Worm (Caenorhabditis elegans) whole organism, young adult: ENCODE results near the gene B0361.9.
"Not testable (repeated sequence)": the region's sequence is repeated elsewhere in the genome, so short reads cannot be mapped to it uniquely, and the experiment has no call there.

Experiments
- B0336.3 ChIP-seq: fragments of 200-800 bp; sonication (Bioruptor generic); IDR thresholded peaks from 2 replicates; pipeline ENCODE4 v1.3.6; 2022; ENCODE audit warnings: missing genetic modification characterization, missing compliant biosample characterization
- D2030.7 ChIP-seq: fragments of 200-800 bp; sonication (Bioruptor generic); IDR thresholded peaks from 2 replicates; pipeline ENCODE4 v1.3.6; 2022; ENCODE audit warnings: missing genetic modification reagents, missing genetic modification characterization, missing compliant biosample characterization
- F39B2.1 ChIP-seq: fragments of 200-800 bp; sonication (Bioruptor generic); IDR thresholded peaks from 2 replicates; pipeline ENCODE4 v1.3.6; 2022; ENCODE audit warnings: missing genetic modification reagents, missing genetic modification characterization, missing compliant biosample characterization
- F52B5.7 ChIP-seq: sonication (generic microtip); optimal IDR thresholded peaks from 2 replicates; lab custom pipeline; 2016; ENCODE audit warnings: mild to moderate bottlenecking, missing genetic modification characterization, missing compliant biosample characterization
- F57A8.1 ChIP-seq: fragments of 200-800 bp; sonication (Bioruptor generic); optimal IDR thresholded peaks from 2 replicates; lab custom pipeline; 2018; ENCODE audit warnings: mild to moderate bottlenecking, missing genetic modification characterization, moderate library complexity, missing compliant biosample characterization
- F57C9.4 ChIP-seq: sonication (generic microtip); optimal IDR thresholded peaks from 2 replicates; lab custom pipeline; 2017; ENCODE audit warnings: mild to moderate bottlenecking, missing genetic modification characterization, missing compliant biosample characterization
- Y53G8AR.9 ChIP-seq: fragments of 200-800 bp; sonication (Bioruptor generic); conservative IDR thresholded peaks from 2 replicates; pipeline ENCODE4 v1.3.6; 2022; ENCODE audit warnings: missing genetic modification reagents, missing genetic modification characterization, missing compliant biosample characterization
- Y56A3A.18 ChIP-seq: fragments of 200-800 bp; sonication (Bioruptor generic); IDR thresholded peaks from 2 replicates; pipeline ENCODE4 v1.3.6; 2022; ENCODE audit warnings: missing genetic modification reagents, missing genetic modification characterization, missing compliant biosample characterization
- Y79H2A.3 ChIP-seq: fragments of 200-800 bp; sonication (Bioruptor generic); conservative IDR thresholded peaks from 2 replicates; pipeline ENCODE4 v1.3.6; 2022; ENCODE audit warnings: missing genetic modification reagents, missing genetic modification characterization, missing compliant biosample characterization
- Y95B8A.8 ChIP-seq: fragments of 200-800 bp; sonication (Bioruptor generic); IDR thresholded peaks from 2 replicates; pipeline ENCODE4 v1.3.6; 2022; ENCODE audit warnings: missing genetic modification reagents, missing genetic modification characterization, missing compliant biosample characterization
- aptf-3 ChIP-seq: fragments of 200-800 bp; sonication (Bioruptor generic); IDR thresholded peaks from 2 replicates; pipeline ENCODE4 v1.3.6; 2022; ENCODE audit warnings: missing genetic modification characterization, missing compliant biosample characterization
- attf-6 ChIP-seq: fragments of 200-800 bp; sonication (Bioruptor generic); IDR thresholded peaks from 2 replicates; pipeline ENCODE4 v1.3.6; 2022; ENCODE audit warnings: missing genetic modification reagents, missing genetic modification characterization, missing compliant biosample characterization
- cebp-1 ChIP-seq, 2 experiments: fragments of 200-800 bp in 1 of 2; sonication (Bioruptor generic) in 1 of 2; sonication (generic microtip) in 1 of 2; IDR thresholded peaks in 1 of 2; optimal IDR thresholded peaks in 1 of 2; 2 replicates each; pipeline versions ENCODE4 v1.3.6 to Lab custom; 2017 to 2022; ENCODE audit warnings: missing compliant biosample characterization in 2 of 2, missing genetic modification characterization in 2 of 2, mild to moderate bottlenecking in 1 of 2, missing genetic modification reagents in 1 of 2, moderate library complexity in 1 of 2
- dpl-1 ChIP-seq: fragments of 150-350 bp; optimal IDR thresholded peaks from 2 replicates; lab custom pipeline; 2014; ENCODE audit warnings: missing biosample characterization, missing genetic modification reagents, missing genetic modification characterization
- ekl-4 ChIP-seq: fragments of 200-800 bp; sonication (Bioruptor generic); IDR thresholded peaks from 2 replicates; pipeline ENCODE4 v1.3.6; 2022; ENCODE audit warnings: missing genetic modification reagents, missing genetic modification characterization, missing compliant biosample characterization
- hlh-12 ChIP-seq: sonication (generic microtip); optimal IDR thresholded peaks from 2 replicates; lab custom pipeline; 2016; ENCODE audit warnings: missing genetic modification characterization, missing compliant biosample characterization
- hmg-1.2 ChIP-seq: fragments of 200-800 bp; sonication (Bioruptor generic); IDR thresholded peaks from 2 replicates; pipeline ENCODE4 v1.3.6; 2022; ENCODE audit warnings: missing genetic modification reagents, missing genetic modification characterization, missing compliant biosample characterization
- hrde-1 ChIP-seq: sonication (generic microtip); optimal IDR thresholded peaks from 2 replicates; lab custom pipeline; 2016; ENCODE audit warnings: missing genetic modification characterization, mild to moderate bottlenecking, missing compliant biosample characterization, moderate library complexity, missing genotype, missing genetic modification reagents, borderline replicate concordance
- let-607 ChIP-seq, 2 experiments: fragments of 200-800 bp in 1 of 2; sonication (Bioruptor generic) in 1 of 2; sonication (generic microtip) in 1 of 2; optimal IDR thresholded peaks; 2 replicates each; lab custom pipeline; 2016 to 2018; ENCODE audit warnings: mild to moderate bottlenecking in 2 of 2, missing compliant biosample characterization in 2 of 2, missing genetic modification characterization in 2 of 2, moderate library complexity in 2 of 2, missing genotype in 1 of 2
- lin-54 ChIP-seq: fragments of 200-800 bp; sonication (Bioruptor generic); optimal IDR thresholded peaks from 2 replicates; lab custom pipeline; 2018; ENCODE audit warnings: mild to moderate bottlenecking, missing genetic modification characterization, missing compliant biosample characterization
- lsl-1 ChIP-seq: fragments of 200-800 bp; sonication (Bioruptor generic); optimal IDR thresholded peaks from 2 replicates; lab custom pipeline; 2018; ENCODE audit warnings: mild to moderate bottlenecking, missing genetic modification characterization, moderate library complexity, missing compliant biosample characterization
- madf-10 ChIP-seq: sonication (generic microtip); optimal IDR thresholded peaks from 2 replicates; lab custom pipeline; 2016; ENCODE audit warnings: mild to moderate bottlenecking, missing genetic modification characterization, missing compliant biosample characterization
- mcd-1 ChIP-seq: fragments of 200-800 bp; sonication (Bioruptor generic); IDR thresholded peaks from 2 replicates; pipeline ENCODE4 v1.3.6; 2022; ENCODE audit warnings: missing genetic modification reagents, missing genetic modification characterization, missing compliant biosample characterization
- mel-28 ChIP-seq: sonication (generic microtip); optimal IDR thresholded peaks from 2 replicates; lab custom pipeline; 2016; ENCODE audit warnings: borderline replicate concordance, mild to moderate bottlenecking, missing genetic modification characterization, missing compliant biosample characterization
- mes-4 ChIP-seq: sonication (generic microtip); optimal IDR thresholded peaks from 2 replicates; lab custom pipeline; 2016; ENCODE audit warnings: missing genotype, missing genetic modification characterization, missing compliant biosample characterization
- nfyb-1 ChIP-seq: fragments of 200-800 bp; sonication (Bioruptor generic); IDR thresholded peaks from 2 replicates; pipeline ENCODE4 v1.3.6; 2022; ENCODE audit warnings: missing genetic modification reagents, missing genetic modification characterization, missing compliant biosample characterization
- nhr-80 ChIP-seq: sonication (generic microtip); optimal IDR thresholded peaks from 2 replicates; lab custom pipeline; 2016; ENCODE audit warnings: missing genetic modification characterization, missing compliant biosample characterization
- pbrm-1 ChIP-seq: fragments of 200-800 bp; sonication (Bioruptor generic); IDR thresholded peaks from 2 replicates; pipeline ENCODE4 v1.3.6; 2022; ENCODE audit warnings: missing genetic modification reagents, missing genetic modification characterization, missing compliant biosample characterization
- rec-8 ChIP-seq, 2 experiments: sonication (generic microtip); optimal IDR thresholded peaks; 2 replicates each; lab custom pipeline; 2016; ENCODE audit warnings: mild to moderate bottlenecking in 2 of 2, missing genetic modification characterization in 2 of 2, missing genetic modification reagents in 2 of 2, missing genotype in 2 of 2, missing biosample characterization in 1 of 2, missing compliant biosample characterization in 1 of 2, moderate library complexity in 1 of 2
- snpc-1.1 ChIP-seq: sonication (generic microtip); optimal IDR thresholded peaks from 2 replicates; lab custom pipeline; 2017; ENCODE audit warnings: missing genetic modification characterization, mild to moderate bottlenecking, missing compliant biosample characterization, antibody characterized with exemption, moderate library complexity, missing genotype, missing genetic modification reagents; ENCODE audit not compliant: insufficient read depth
- snpc-1.3 ChIP-seq: sonication (generic microtip); optimal IDR thresholded peaks from 2 replicates; lab custom pipeline; 2017; ENCODE audit warnings: missing genetic modification characterization, mild to moderate bottlenecking, missing compliant biosample characterization, antibody characterized with exemption, moderate library complexity, missing genotype, missing genetic modification reagents; ENCODE audit not compliant: insufficient read depth
- snpc-4 ChIP-seq, 5 experiments: fragments of 150-350 bp in 1 of 5; sonication (generic microtip) in 4 of 5; optimal IDR thresholded peaks; 2 replicates each; lab custom pipeline; 2014 to 2018; ENCODE audit warnings: missing genetic modification characterization in 5 of 5, missing biosample characterization in 3 of 5, antibody characterized with exemption in 2 of 5, mild to moderate bottlenecking in 2 of 5, missing compliant biosample characterization in 2 of 5, missing genotype in 2 of 5, moderate library complexity in 2 of 5, missing genetic modification reagents in 1 of 5
- somi-1 ChIP-seq: fragments of 200-800 bp; sonication (Bioruptor generic); optimal IDR thresholded peaks from 2 replicates; lab custom pipeline; 2018; ENCODE audit warnings: mild to moderate bottlenecking, missing genetic modification characterization, missing compliant biosample characterization
- sptf-2 ChIP-seq: fragments of 200-800 bp; sonication (Bioruptor generic); optimal IDR thresholded peaks from 2 replicates; lab custom pipeline; 2018; ENCODE audit warnings: mild to moderate bottlenecking, missing genetic modification characterization, missing compliant biosample characterization
- zfh-2 ChIP-seq: fragments of 200-800 bp; sonication (Bioruptor generic); conservative IDR thresholded peaks from 2 replicates; pipeline ENCODE4 v1.3.6; 2022; ENCODE audit warnings: missing genetic modification reagents, missing genetic modification characterization, missing compliant biosample characterization
- zim-3 ChIP-seq: sonication (generic microtip); optimal IDR thresholded peaks from 2 replicates; lab custom pipeline; 2017; ENCODE audit warnings: mild to moderate bottlenecking, missing genetic modification characterization, moderate library complexity, missing compliant biosample characterization
- ztf-25 ChIP-seq: fragments of 200-800 bp; sonication (Bioruptor generic); IDR thresholded peaks from 2 replicates; pipeline ENCODE4 v1.3.6; 2022; ENCODE audit warnings: missing genetic modification reagents, missing genetic modification characterization, missing compliant biosample characterization
- ztf-26 ChIP-seq: sonication (generic microtip); optimal IDR thresholded peaks from 2 replicates; lab custom pipeline; 2017; ENCODE audit warnings: missing genetic modification characterization, missing compliant biosample characterization
- ztf-3 ChIP-seq: fragments of 200-800 bp; sonication (Bioruptor generic); optimal IDR thresholded peaks from 2 replicates; lab custom pipeline; 2018; ENCODE audit warnings: mild to moderate bottlenecking, missing genetic modification characterization, missing compliant biosample characterization
- ztf-6 ChIP-seq: fragments of 200-800 bp; sonication (Bioruptor generic); IDR thresholded peaks from 2 replicates; pipeline ENCODE4 v1.3.6; 2022; ENCODE audit warnings: missing genetic modification reagents, missing genetic modification characterization, missing compliant biosample characterization

The B0361.9 gene

DNA sequence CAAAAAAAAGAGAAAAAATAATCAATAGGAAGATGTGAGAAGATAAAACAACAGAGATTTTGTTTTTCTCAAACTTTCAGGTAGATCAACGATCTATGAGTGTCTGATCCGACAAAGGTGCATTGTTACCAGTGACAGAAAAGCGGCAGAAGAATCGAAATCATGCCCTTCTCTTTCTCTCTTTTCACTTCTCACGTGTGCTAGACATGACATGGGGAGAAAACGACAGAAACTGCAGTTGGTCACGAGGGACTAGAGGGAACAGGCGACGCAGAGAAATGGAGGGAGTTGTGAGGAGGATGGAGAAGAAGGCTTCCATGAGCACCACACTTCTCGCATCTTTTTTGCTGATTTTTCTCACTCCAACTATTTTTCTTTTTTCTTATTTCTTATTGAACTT, 35.8 kb upstream of the B0361.9 start, which contains the start of gene F56C9.10 (continued):
- TF ChIP-seq F52B5.7 (tag; lab: Kevin White, UChicago), result no peak
- no peak for TF ChIP-seq dpl-1 (GFP tag; lab: Kevin White, UChicago)
- TF ChIP-seq ztf-26 (tag; lab: Kevin White, UChicago), result peak; percentile 62
- 0 out of 2 replicates have a peak, but pooled peaks have one; percentile 7 for TF ChIP-seq ztf-6
- no peak for TF ChIP-seq F57C9.4 (tag; lab: Kevin White, UChicago)
- TF ChIP-seq mes-4, result no peak
- TF ChIP-seq snpc-4 (GFP tag; optimal IDR thresholded peaks at IDR 0.05; lab: Kevin White, UChicago), result no peak
- peak; percentile 51 to 60 (median 54) for TF ChIP-seq snpc-4 (tag; optimal IDR thresholded peaks at IDR 0.05; lab: Kevin White, UChicago)
- no peak for TF ChIP-seq F57A8.1
- no peak for TF ChIP-seq hrde-1
- TF ChIP-seq mel-28 (tag; lab: Kevin White, UChicago), result no peak
- peak; percentile 78 for TF ChIP-seq cebp-1 (GFP tag; IDR thresholded peaks at IDR 0.05; lab: Robert Waterston, UW)
- TF ChIP-seq cebp-1 (tag; optimal IDR thresholded peaks at IDR 0.05; lab: Kevin White, UChicago), result peak; percentile 86
- no peak for TF ChIP-seq ztf-25 (GFP tag; lab: Robert Waterston, UW)
- no peak for TF ChIP-seq F39B2.1 (GFP tag; lab: Robert Waterston, UW)
- TF ChIP-seq let-607 (tag; optimal IDR thresholded peaks at IDR 0.05; lab: Kevin White, UChicago), result peak; percentile 67 to 69
- no peak for TF ChIP-seq D2030.7 (GFP tag; lab: Robert Waterston, UW)
- no peak for TF ChIP-seq hlh-12
- TF ChIP-seq B0336.3 (GFP tag; lab: Robert Waterston, UW), result peak; percentile 90
- peak; percentile 95 for TF ChIP-seq somi-1 (GFP tag; lab: Kevin White, UChicago)
- no peak for TF ChIP-seq sptf-2 (GFP tag; lab: Kevin White, UChicago)
- no peak for TF ChIP-seq snpc-1.3 (tag; lab: Kevin White, UChicago)
- peak; percentile 50 for TF ChIP-seq lin-54 (GFP tag; lab: Kevin White, UChicago)

DNA sequence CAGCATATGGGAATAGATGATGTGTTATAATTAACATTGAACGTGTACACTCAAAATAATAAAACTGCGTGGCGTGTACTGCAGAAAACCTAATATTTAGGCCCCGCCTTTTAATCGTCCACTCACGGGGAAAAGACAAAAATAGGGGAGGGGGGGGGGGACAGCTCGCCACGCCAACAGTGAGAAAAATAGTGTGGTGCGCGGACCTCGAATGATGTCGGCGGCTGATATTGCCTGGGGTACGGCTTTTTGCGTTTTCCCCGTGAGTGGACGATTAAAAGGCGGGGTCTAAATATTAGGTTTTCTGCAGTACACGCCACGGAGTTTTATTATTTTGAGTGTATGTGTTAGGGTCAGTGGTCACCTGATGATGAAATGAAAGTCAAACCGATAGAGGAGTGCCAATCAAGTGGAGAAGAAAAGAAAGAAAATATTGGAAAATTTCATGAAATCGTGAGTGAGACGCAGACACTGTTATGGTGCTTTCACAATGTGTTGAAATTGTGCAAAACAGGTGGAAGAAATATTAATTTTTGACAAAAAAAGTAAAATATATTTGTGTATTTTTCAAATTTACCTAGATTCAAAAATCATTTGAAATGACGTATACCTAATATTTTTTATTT, 34.6 kb upstream of the B0361.9 start:
- TF ChIP-seq mcd-1 (GFP tag; lab: Robert Waterston, UW) (peak; percentile 31; the same call in 1 of the 2 replicates), hmg-1.2 (GFP tag; lab: Robert Waterston, UW) (peak; percentile 76), nfyb-1 (GFP tag; lab: Robert Waterston, UW) (peak; percentile 44; the same call in 1 of the 2 replicates), ekl-4 (0 out of 2 replicates have a peak, but pooled peaks have one; percentile 31), snpc-1.1 (peak; percentile 19), Y53G8AR.9 (GFP tag; lab: Robert Waterston, UW) (peak; percentile 48; the same call in 1 of the 2 replicates), pbrm-1 (GFP tag; lab: Robert Waterston, UW) (0 out of 2 replicates have a peak, but pooled peaks have one; percentile 12), attf-6 (GFP tag; lab: Robert Waterston, UW) (peak; percentile 23; the same call in 1 of the 2 replicates), snpc-4 (tag; optimal IDR thresholded peaks at IDR 0.05; lab: Kevin White, UChicago) (peak in 3 of 4 experiments; percentile 52 to 71 (median 69)), Y95B8A.8 (0 out of 2 replicates have a peak, but pooled peaks have one; percentile 47), cebp-1 (GFP tag; IDR thresholded peaks at IDR 0.05; lab: Robert Waterston, UW) (peak; percentile 66; the same call in 1 of the 2 replicates), cebp-1 (tag; optimal IDR thresholded peaks at IDR 0.05; lab: Kevin White, UChicago) (peak; percentile 83), nhr-80 (tag; lab: Kevin White, UChicago) (peak; percentile 21)
- TF ChIP-seq snpc-4 (GFP tag; optimal IDR thresholded peaks at IDR 0.05; lab: Kevin White, UChicago), result not testable (repeated sequence)
- TF ChIP-seq, all 124 proteins: peak for 12; not testable (repeated sequence) for 112

DNA sequence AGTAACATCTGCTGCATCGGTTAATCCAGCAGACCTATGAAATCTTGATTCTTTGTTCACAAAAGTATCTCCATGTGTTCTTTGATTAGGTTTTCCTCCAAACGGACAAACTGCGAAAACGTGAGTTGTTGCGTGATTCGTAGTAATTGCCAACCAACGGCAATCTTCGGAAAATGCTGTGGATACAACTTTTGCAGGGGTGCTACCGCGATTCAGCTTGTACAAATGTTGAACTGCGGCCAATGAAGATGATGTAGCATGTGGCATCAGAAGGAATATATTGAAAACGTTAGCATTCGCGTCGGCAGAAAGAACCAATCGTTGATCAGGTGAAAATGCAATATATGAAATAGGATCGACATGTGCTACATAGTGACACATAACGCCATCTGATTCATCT, 32.2 kb upstream of the B0361.9 start:
- no peak for TF ChIP-seq snpc-1.1
- TF ChIP-seq zfh-2 (GFP tag; lab: Robert Waterston, UW), result no peak
- TF ChIP-seq rec-8 (tag; optimal IDR thresholded peaks at IDR 0.05; lab: Kevin White, UChicago), result no peak
- no peak for TF ChIP-seq B0336.3 (GFP tag; lab: Robert Waterston, UW)
- no peak for TF ChIP-seq madf-10 (tag; lab: Kevin White, UChicago)
- no peak for TF ChIP-seq Y56A3A.18 (GFP tag; lab: Robert Waterston, UW)
- TF ChIP-seq zim-3 (tag; lab: Kevin White, UChicago), result no peak
- TF ChIP-seq ztf-3, result no peak
- TF ChIP-seq lsl-1 (GFP tag; lab: Kevin White, UChicago), result no peak
- no peak for TF ChIP-seq Y79H2A.3 (GFP tag; lab: Robert Waterston, UW)
- no peak for TF ChIP-seq aptf-3 (GFP tag; lab: Robert Waterston, UW)
- TF ChIP-seq, all 124 proteins: peak for 0
